Fruit fly (Drosophila melanogaster): Measurements from ENCODE around the gene CG8173.

dm6 chrX:17696637-17697036 is 12.8 kb downstream of the CG8173 start:
- TF ChIP-seq h (optimal IDR thresholded peaks at IDR 0.05), result no peak
- no peak for TF ChIP-seq psq (optimal IDR thresholded peaks at IDR 0.05)
- no peak for TF ChIP-seq ttk (optimal IDR thresholded peaks at IDR 0.05)
- no peak for TF ChIP-seq Myc (optimal IDR thresholded peaks at IDR 0.05)
- no peak for TF ChIP-seq Sin3A (optimal IDR thresholded peaks at IDR 0.05)
- TF ChIP-seq insv (optimal IDR thresholded peaks at IDR 0.05), result no peak

Measured in Kc167 (cell line).